Fruit fly (Drosophila melanogaster) Kc167 (cell line): ENCODE results near the gene CG31688.

ENCODE experiments used
- Sin3A ChIP-seq: fragments of >200 bp; optimal IDR thresholded peaks from 2 replicates; lab custom pipeline; 2018; ENCODE audit warnings: missing external identifiers
- insv ChIP-seq: fragments of >200 bp; optimal IDR thresholded peaks from 3 replicates; lab custom pipeline; 2018; ENCODE audit warnings: missing external identifiers
- psq ChIP-seq: fragments of >200 bp; optimal IDR thresholded peaks from 2 replicates; lab custom pipeline; 2017; ENCODE audit warnings: missing external identifiers

- no peak for TF ChIP-seq insv
- TF ChIP-seq psq (lab: Kevin White, UChicago) = no peak
- no peak for TF ChIP-seq Sin3A
Measured at dm6 chr2L:20494423-20495052, 68.5 kb downstream of the CG31688 start, which contains the start of gene CG34007.
